Fruit fly (Drosophila melanogaster): Measurements from ENCODE around the gene LeuRS.

The LeuRS gene

DNA sequence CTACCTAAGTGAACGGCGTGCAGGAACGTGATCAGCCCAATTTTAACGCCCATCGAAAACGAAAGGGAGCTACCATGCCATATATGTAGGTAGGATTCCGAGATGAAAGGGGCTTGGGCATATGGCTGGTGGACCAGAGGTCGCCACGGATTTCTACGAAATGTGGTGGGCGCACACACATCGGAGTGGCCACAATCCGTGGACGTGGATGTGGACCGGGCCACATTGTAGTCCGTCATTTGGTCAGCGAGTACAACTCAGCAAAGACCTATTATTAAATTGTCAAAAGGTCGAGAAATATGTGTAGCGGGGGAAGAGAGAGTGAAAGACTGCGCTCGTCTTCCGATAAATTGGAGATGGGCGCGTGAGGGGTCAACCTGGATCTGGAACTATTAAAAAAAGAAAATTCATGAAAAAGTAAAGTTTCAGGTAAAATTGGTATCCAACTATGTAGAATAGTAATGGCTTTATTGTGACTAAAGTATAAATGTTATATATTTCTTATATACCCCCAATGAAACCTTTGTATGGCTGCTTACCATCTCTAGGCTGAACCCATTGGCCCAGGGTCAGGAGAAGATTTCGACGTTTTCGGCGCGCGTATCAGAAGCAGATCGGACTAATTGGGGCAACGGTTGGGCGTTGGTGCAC, 41.1 kb upstream of the LeuRS start (continued):
- no peak for TF ChIP-seq caup (GFP tag; optimal IDR thresholded peaks at IDR 0.05; ENCODE audit: severe bottlenecking)
- TF ChIP-seq CG13424 (tag; optimal IDR thresholded peaks at IDR 0.05): peak; percentile 16
- TF ChIP-seq Usf (GFP tag; optimal IDR thresholded peaks at IDR 0.05): no peak
- peak; percentile 7 for TF ChIP-seq cato (GFP tag; optimal IDR thresholded peaks at IDR 0.05; ENCODE audit: borderline replicate concordance)
- TF ChIP-seq Med (GFP tag): peak; percentile 50
- no peak for TF ChIP-seq wek (GFP tag; optimal IDR thresholded peaks at IDR 0.05)
- TF ChIP-seq lmd (GFP tag; IDR thresholded peaks at IDR 0.05): no peak
- peak; percentile 60 for TF ChIP-seq row (GFP tag; IDR thresholded peaks at IDR 0.05)
- no peak for TF ChIP-seq chn (GFP tag; optimal IDR thresholded peaks at IDR 0.05)
- no peak for TF ChIP-seq hth (optimal IDR thresholded peaks at IDR 0.05)
- TF ChIP-seq bbx (GFP tag; IDR thresholded peaks at IDR 0.05; ENCODE audit: partially characterized antibody): no peak
- TF ChIP-seq sima (GFP tag; optimal IDR thresholded peaks at IDR 0.05): no peak
- TF ChIP-seq CG11085 (GFP tag; IDR thresholded peaks at IDR 0.05): no peak
- TF ChIP-seq CG14667 (GFP tag; IDR thresholded peaks at IDR 0.05): 0 out of 2 replicates have a peak, but pooled peaks have one; percentile 17
- no peak for TF ChIP-seq CG3995 (GFP tag; optimal IDR thresholded peaks at IDR 0.05)
- TF ChIP-seq CG12104 (GFP tag; optimal IDR thresholded peaks at IDR 0.05): no peak
- TF ChIP-seq croc (GFP tag; conservative IDR thresholded peaks at IDR 0.05): no peak
- no peak for TF ChIP-seq her (GFP tag; optimal IDR thresholded peaks at IDR 0.05)
- TF ChIP-seq fu2 (GFP tag; optimal IDR thresholded peaks at IDR 0.05): no peak
- no peak for TF ChIP-seq ken (GFP tag; IDR thresholded peaks at IDR 0.05)
- TF ChIP-seq CkIIα-i1 (GFP tag; IDR thresholded peaks at IDR 0.05): no peak
- TF ChIP-seq CG10979 (tag; optimal IDR thresholded peaks at IDR 0.05): peak; percentile 55
- TF ChIP-seq CG7556 (GFP tag; optimal IDR thresholded peaks at IDR 0.05): no peak
- no peak for TF ChIP-seq Hand (GFP tag; optimal IDR thresholded peaks at IDR 0.05)
- no peak for TF ChIP-seq zf30C (GFP tag; optimal IDR thresholded peaks at IDR 0.05)
- TF ChIP-seq CG11456 (GFP tag; IDR thresholded peaks at IDR 0.05): no peak
- TF ChIP-seq sug (tag; optimal IDR thresholded peaks at IDR 0.05): no peak
- TF ChIP-seq dati (GFP tag; IDR thresholded peaks at IDR 0.05): no peak
- TF ChIP-seq TFAM (GFP tag; optimal IDR thresholded peaks at IDR 0.05): no peak
- peak in 1 of 2 experiments; percentile 43 for TF ChIP-seq bsh (GFP tag; optimal IDR thresholded peaks at IDR 0.05)
- no peak for TF ChIP-seq psq (GFP tag; optimal IDR thresholded peaks at IDR 0.05)
- no peak for TF ChIP-seq CG43689 (GFP tag; IDR thresholded peaks at IDR 0.05)
- TF ChIP-seq CG10565 (GFP tag; optimal IDR thresholded peaks at IDR 0.05): no peak
- no peak for TF ChIP-seq ro (GFP tag; IDR thresholded peaks at IDR 0.05)
- no peak for TF ChIP-seq Side (GFP tag; optimal IDR thresholded peaks at IDR 0.05)
- TF ChIP-seq da (GFP tag; optimal IDR thresholded peaks at IDR 0.05): no peak
- TF ChIP-seq CG9437 (GFP tag; optimal IDR thresholded peaks at IDR 0.05): no peak
- TF ChIP-seq tx (GFP tag; optimal IDR thresholded peaks at IDR 0.05): no peak
- no peak for TF ChIP-seq sd (tag; optimal IDR thresholded peaks at IDR 0.05)
- no peak for TF ChIP-seq CG3163 (GFP tag; optimal IDR thresholded peaks at IDR 0.05)
- peak; percentile 43; the same call in 1 of the 2 replicates for TF ChIP-seq Awh (GFP tag; IDR thresholded peaks at IDR 0.05)
- no peak for TF ChIP-seq h (optimal IDR thresholded peaks at IDR 0.05)
- no peak for TF ChIP-seq Hsf (GFP tag; optimal IDR thresholded peaks at IDR 0.05)
- no peak for TF ChIP-seq CG9932 (GFP tag; IDR thresholded peaks at IDR 0.05)
- no peak for TF ChIP-seq CG30431 (GFP tag; optimal IDR thresholded peaks at IDR 0.05)
- no peak for TF ChIP-seq CG1602 (GFP tag; optimal IDR thresholded peaks at IDR 0.05)
- no peak for TF ChIP-seq CG7745 (tag; optimal IDR thresholded peaks at IDR 0.05)
- no peak for TF ChIP-seq sqz (GFP tag; optimal IDR thresholded peaks at IDR 0.05)
- TF ChIP-seq ind (GFP tag; optimal IDR thresholded peaks at IDR 0.05): no peak
- peak; percentile 78 for TF ChIP-seq CG4404 (GFP tag; IDR thresholded peaks at IDR 0.05)
- no peak for TF ChIP-seq ato (GFP tag; IDR thresholded peaks at IDR 0.05; ENCODE audit: partially characterized antibody)
- TF ChIP-seq Gsc (GFP tag; IDR thresholded peaks at IDR 0.05): no peak
